Worm (Caenorhabditis elegans) whole organism, L4/young adult: Measurements from ENCODE around the gene pqn-92.

Experiments
- W03F9.2 ChIP-seq: fragments of 150-350 bp; optimal IDR thresholded peaks from 2 replicates; lab custom pipeline; 2014; ENCODE audit warnings: missing biosample characterization, missing genetic modification characterization
- dao-5 ChIP-seq: sonication (generic microtip); optimal IDR thresholded peaks from 2 replicates; lab custom pipeline; 2016; ENCODE audit warnings: missing genotype, missing genetic modification characterization, moderate library complexity, missing compliant biosample characterization
- him-1 ChIP-seq: sonication (generic microtip); optimal IDR thresholded peaks from 2 replicates; lab custom pipeline; 2016; ENCODE audit warnings: missing genotype, missing genetic modification reagents, missing genetic modification characterization, missing compliant biosample characterization

DNA sequence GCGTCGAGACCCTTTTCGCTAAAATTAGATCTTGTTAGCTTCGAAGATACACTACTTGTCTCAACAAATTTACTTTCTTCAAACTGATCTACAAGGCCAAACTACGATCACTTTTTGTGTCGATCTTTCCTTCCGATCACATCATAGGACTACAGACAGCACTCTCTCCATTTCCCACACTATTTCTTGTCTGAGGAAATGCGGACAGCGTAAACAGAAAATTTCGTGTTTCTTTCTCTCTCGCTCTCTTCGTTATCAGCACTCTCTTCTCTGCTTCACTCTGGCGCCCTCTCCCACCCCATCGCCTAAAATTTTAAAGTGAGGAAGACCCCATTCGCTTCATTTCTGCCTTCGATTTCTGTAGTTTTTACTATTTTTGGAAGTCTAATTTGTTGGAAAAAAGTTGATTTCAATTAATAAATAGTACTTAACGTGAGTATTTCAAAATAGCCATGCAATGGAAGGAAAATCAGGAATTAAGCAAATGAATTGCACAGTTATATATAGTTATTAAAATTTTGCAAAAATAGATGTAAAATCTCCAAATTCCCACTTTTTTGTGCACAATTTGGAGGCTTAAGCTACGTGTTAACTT is 27.9 kb downstream of the pqn-92 start:
- TF ChIP-seq him-1 (no peak), dao-5 (tag; lab: Kevin White, UChicago) (no peak), W03F9.2 (peak; percentile 1)
